Fruit fly (Drosophila melanogaster) whole organism, pupa: Measurements from ENCODE around the gene Act5C.

Source experiments
- CG10348 ChIP-seq: fragments of 200-800 bp; sonication (Bioruptor generic); IDR thresholded peaks from 2 replicates; pipeline ENCODE4 v1.3.6; 2022; ENCODE audit warnings: missing biosample characterization, missing genetic modification characterization
- CG12605 ChIP-seq: fragments of 200-800 bp; sonication (Bioruptor generic); IDR thresholded peaks from 2 replicates; pipeline ENCODE4 v1.3.6; 2022; ENCODE audit warnings: missing biosample characterization, missing genetic modification characterization
- CG13204 ChIP-seq: fragments of 200-800 bp; sonication (Bioruptor generic); optimal IDR thresholded peaks from 2 replicates; lab custom pipeline; 2018; ENCODE audit warnings: missing biosample characterization, mild to moderate bottlenecking, missing genetic modification characterization, moderate library complexity
- CG14655 ChIP-seq: fragments of 200-800 bp; sonication (Bioruptor generic); optimal IDR thresholded peaks from 3 replicates; lab custom pipeline; 2017; ENCODE audit warnings: mild to moderate bottlenecking, missing biosample characterization, missing genetic modification reagents, missing genetic modification characterization
- CG15710 ChIP-seq: fragments of 200-800 bp; sonication (Bioruptor generic); optimal IDR thresholded peaks from 2 replicates; lab custom pipeline; 2018; ENCODE audit warnings: missing biosample characterization, mild to moderate bottlenecking, missing genetic modification characterization, moderate library complexity
- CG17806 ChIP-seq: fragments of 200-800 bp; sonication (Bioruptor generic); optimal IDR thresholded peaks from 2 replicates; lab custom pipeline; 2018; ENCODE audit warnings: missing biosample characterization, mild to moderate bottlenecking, missing genetic modification characterization, moderate library complexity
- CG32121 ChIP-seq: fragments of 200-800 bp; sonication (Bioruptor generic); IDR thresholded peaks from 2 replicates; pipeline ENCODE4 v1.3.6; 2022; ENCODE audit warnings: missing biosample characterization, missing genetic modification characterization
- CG34367 ChIP-seq: fragments of 200-800 bp; sonication (Bioruptor generic); optimal IDR thresholded peaks from 2 replicates; lab custom pipeline; 2018; ENCODE audit warnings: missing biosample characterization, mild to moderate bottlenecking, missing genetic modification characterization
- CG4496 ChIP-seq: fragments of 200-800 bp; sonication (Bioruptor generic); IDR thresholded peaks from 3 replicates; pipeline ENCODE4 v1.3.6; 2022; ENCODE audit warnings: missing biosample characterization, missing genetic modification characterization
- CG8159 ChIP-seq: fragments of 200-800 bp; sonication (Bioruptor generic); optimal IDR thresholded peaks from 3 replicates; lab custom pipeline; 2018; ENCODE audit warnings: missing biosample characterization, mild to moderate bottlenecking, missing genetic modification characterization, moderate library complexity
- CG8301 ChIP-seq: fragments of 200-800 bp; sonication (Bioruptor generic); optimal IDR thresholded peaks from 2 replicates; lab custom pipeline; 2018; ENCODE audit warnings: missing biosample characterization, mild to moderate bottlenecking, missing genetic modification characterization
- CG9948 ChIP-seq: fragments of 200-800 bp; sonication (Bioruptor generic); optimal IDR thresholded peaks from 2 replicates; lab custom pipeline; 2018; ENCODE audit warnings: missing biosample characterization, mild to moderate bottlenecking, missing genetic modification characterization, moderate library complexity
- D1 ChIP-seq: fragments of 200-800 bp; sonication (Bioruptor generic); optimal IDR thresholded peaks from 2 replicates; lab custom pipeline; 2018; ENCODE audit warnings: missing biosample characterization, mild to moderate bottlenecking, missing genetic modification characterization, moderate library complexity
- EcR ChIP-seq: fragments of 200-800 bp; sonication (Bioruptor generic); optimal IDR thresholded peaks from 3 replicates; lab custom pipeline; 2019; ENCODE audit warnings: missing biosample characterization, missing genetic modification characterization, mild to moderate bottlenecking, moderate library complexity, missing genetic modification reagents
- Ets98B ChIP-seq: fragments of 200-800 bp; sonication (Bioruptor generic); IDR thresholded peaks from 2 replicates; pipeline ENCODE4 v1.3.6; 2022; ENCODE audit warnings: missing biosample characterization, missing genetic modification characterization
- Pif1A ChIP-seq: fragments of 200-800 bp; sonication (Bioruptor generic); optimal IDR thresholded peaks from 3 replicates; lab custom pipeline; 2016; ENCODE audit warnings: missing biosample characterization, missing genetic modification characterization
- Pif1B ChIP-seq: fragments of 200-800 bp; sonication (Bioruptor generic); optimal IDR thresholded peaks from 3 replicates; lab custom pipeline; 2016; ENCODE audit warnings: missing biosample characterization, missing genetic modification characterization
- Snoo ChIP-seq: fragments of 200-800 bp; sonication (Bioruptor generic); optimal IDR thresholded peaks from 3 replicates; lab custom pipeline; 2017; ENCODE audit warnings: missing biosample characterization, mild to moderate bottlenecking, missing genetic modification characterization, inconsistent platforms
- fd96Ca ChIP-seq: fragments of 200-800 bp; sonication (Bioruptor generic); IDR thresholded peaks from 3 replicates; pipeline ENCODE4 v1.3.6; 2022; ENCODE audit warnings: missing biosample characterization, missing genetic modification characterization
- gl ChIP-seq: fragments of 200-800 bp; sonication (Bioruptor generic); optimal IDR thresholded peaks from 2 replicates; lab custom pipeline; 2018; ENCODE audit warnings: missing biosample characterization, mild to moderate bottlenecking, missing genetic modification characterization
- rn ChIP-seq: fragments of 200-800 bp; sonication (Bioruptor generic); IDR thresholded peaks from 2 replicates; pipeline ENCODE4 v1.3.6; 2022; ENCODE audit warnings: missing biosample characterization, missing genetic modification characterization

Act5C gene

dm6 chrX:5914992-5915751 is 14.5 kb downstream of the Act5C start:
- TF ChIP-seq CG10348 (GFP tag; lab: Robert Waterston, UW) (no peak), EcR (peak; percentile 89)

- no peak for TF ChIP-seq CG13204 (GFP tag; lab: Kevin White, UChicago)
- TF ChIP-seq fd96Ca (GFP tag; lab: Robert Waterston, UW): 0 out of 3 replicates have a peak, but pooled peaks have one; percentile 51
- TF ChIP-seq CG8301 (tag; lab: Kevin White, UChicago): no peak
- peak; percentile 5 for TF ChIP-seq CG34367 (tag; lab: Kevin White, UChicago)
- no peak for TF ChIP-seq EcR
- TF ChIP-seq CG4496 (GFP tag; lab: Robert Waterston, UW): 0 out of 3 replicates have a peak, but pooled peaks have one; percentile 4
- TF ChIP-seq D1: no peak
- 0 out of 2 replicates have a peak, but pooled peaks have one; percentile 7 for TF ChIP-seq CG32121
- peak; percentile 30; the same call in 1 of the 2 replicates for TF ChIP-seq Ets98B (GFP tag; lab: Robert Waterston, UW)
- no peak for TF ChIP-seq CG10348 (GFP tag; lab: Robert Waterston, UW)
- TF ChIP-seq CG8159 (tag; lab: Kevin White, UChicago): peak; percentile 2
- no peak for TF ChIP-seq CG15710
These were observed 15.3 kb downstream of the Act5C start for dm6 chrX:5915752-5916493.

- TF ChIP-seq Ets98B (GFP tag; lab: Robert Waterston, UW): no peak
- peak; percentile 17 for TF ChIP-seq Pif1A (GFP tag; lab: Kevin White, UChicago)
- TF ChIP-seq Pif1B (GFP tag; lab: Kevin White, UChicago): no peak
- TF ChIP-seq D1: peak; percentile 81
- peak; percentile 30; the same call in 1 of the 2 replicates for TF ChIP-seq CG12605 (GFP tag; lab: Robert Waterston, UW)
- no peak for TF ChIP-seq CG10348 (GFP tag; lab: Robert Waterston, UW)
- no peak for TF ChIP-seq rn (GFP tag; lab: Robert Waterston, UW)
- no peak for TF ChIP-seq CG9948 (tag; lab: Kevin White, UChicago)
- TF ChIP-seq CG4496 (GFP tag; lab: Robert Waterston, UW): 0 out of 3 replicates have a peak, but pooled peaks have one; percentile 5
- TF ChIP-seq, all 21 proteins: peak for 4
These were observed 16.0 kb downstream of the Act5C start, which contains the start of the genes Shmt and CG3726 for dm6 chrX:5916494-5917309. Shmt (minus strand) TSS chrX:5916797. CG3726 (plus strand) TSS chrX:5917097.

- peak; percentile 38; the same call in 1 of the 2 replicates for TF ChIP-seq CG12605 (GFP tag; lab: Robert Waterston, UW)
- no peak for TF ChIP-seq CG8301 (tag; lab: Kevin White, UChicago)
- TF ChIP-seq CG17806 (tag; lab: Kevin White, UChicago): no peak
- TF ChIP-seq CG32121: peak; percentile 29; the same call in 1 of the 2 replicates
- no peak for TF ChIP-seq EcR
- TF ChIP-seq CG4496 (GFP tag; lab: Robert Waterston, UW): 0 out of 3 replicates have a peak, but pooled peaks have one; percentile 51
- peak; percentile 12 for TF ChIP-seq Snoo (tag; lab: Kevin White, UChicago)
- TF ChIP-seq, all 21 proteins: peak for 4
These were observed 16.8 kb downstream of the Act5C start for dm6 chrX:5917310-5917988.

dm6 chrX:5918499-5919126 is 18.0 kb downstream of the Act5C start:
- TF ChIP-seq fd96Ca (GFP tag; lab: Robert Waterston, UW): peak; percentile 100
- TF ChIP-seq Pif1A (GFP tag; lab: Kevin White, UChicago): peak; percentile 99
- TF ChIP-seq D1: peak; percentile 98
- TF ChIP-seq CG17806 (tag; lab: Kevin White, UChicago): peak; percentile 99
- peak; percentile 99 for TF ChIP-seq CG15710
- peak; percentile 99 for TF ChIP-seq Pif1B (GFP tag; lab: Kevin White, UChicago)
- TF ChIP-seq Ets98B (GFP tag; lab: Robert Waterston, UW): peak; percentile 100
- TF ChIP-seq rn (GFP tag; lab: Robert Waterston, UW): peak; percentile 99
- peak; percentile 92 for TF ChIP-seq EcR
- peak; percentile 99 for TF ChIP-seq CG9948 (tag; lab: Kevin White, UChicago)
- TF ChIP-seq gl: peak; percentile 99
- TF ChIP-seq CG32121: peak; percentile 100
- peak; percentile 99 for TF ChIP-seq CG12605 (GFP tag; lab: Robert Waterston, UW)
- TF ChIP-seq CG8301 (tag; lab: Kevin White, UChicago): peak; percentile 99
- peak; percentile 100 for TF ChIP-seq CG14655 (GFP tag; lab: Kevin White, UChicago)
- TF ChIP-seq CG4496 (GFP tag; lab: Robert Waterston, UW): peak; percentile 100
- TF ChIP-seq CG13204 (GFP tag; lab: Kevin White, UChicago): peak; percentile 98
- TF ChIP-seq CG34367 (tag; lab: Kevin White, UChicago): peak; percentile 99
- peak; percentile 99 for TF ChIP-seq CG8159 (tag; lab: Kevin White, UChicago)
- TF ChIP-seq CG10348 (GFP tag; lab: Robert Waterston, UW): peak; percentile 98
- TF ChIP-seq Snoo (tag; lab: Kevin White, UChicago): peak; percentile 100
